Worm (Caenorhabditis elegans) whole organism, L2 larva: ENCODE measurements around the gene bca-2.

Source experiments
- R02D3.7 ChIP-seq: fragments of 150-350 bp; optimal IDR thresholded peaks from 2 replicates; lab custom pipeline; 2014; ENCODE audit warnings: missing biosample characterization, missing genetic modification characterization
- aly-2 ChIP-seq: fragments of 150-350 bp; optimal IDR thresholded peaks from 2 replicates; lab custom pipeline; 2014; ENCODE audit warnings: missing biosample characterization, missing genetic modification characterization
- egl-27 ChIP-seq: sonication (generic microtip); optimal IDR thresholded peaks from 3 replicates; lab custom pipeline; 2017; ENCODE audit warnings: missing biosample characterization, missing genetic modification reagents, missing genetic modification characterization
- elt-3 ChIP-seq: sonication (generic microtip); optimal IDR thresholded peaks from 2 replicates; lab custom pipeline; 2017; ENCODE audit warnings: missing biosample characterization, missing genetic modification characterization
- lin-13 ChIP-seq: fragments of 150-350 bp; optimal IDR thresholded peaks from 2 replicates; lab custom pipeline; 2014; ENCODE audit warnings: missing biosample characterization, missing genetic modification reagents, missing genetic modification characterization
- lin-39 ChIP-seq: fragments of 150-350 bp; optimal IDR thresholded peaks from 2 replicates; lab custom pipeline; 2014; ENCODE audit warnings: missing biosample characterization, missing genetic modification reagents, missing genetic modification characterization
- nhr-11 ChIP-seq: fragments of 150-350 bp; optimal IDR thresholded peaks from 2 replicates; lab custom pipeline; 2014; ENCODE audit warnings: missing biosample characterization, missing genetic modification characterization
- nhr-77 ChIP-seq: fragments of 150-350 bp; optimal IDR thresholded peaks from 2 replicates; lab custom pipeline; 2014; ENCODE audit warnings: missing biosample characterization, missing genetic modification characterization
- zag-1 ChIP-seq: fragments of 150-350 bp; optimal IDR thresholded peaks from 2 replicates; lab custom pipeline; 2014; ENCODE audit warnings: missing biosample characterization, missing genetic modification characterization

DNA sequence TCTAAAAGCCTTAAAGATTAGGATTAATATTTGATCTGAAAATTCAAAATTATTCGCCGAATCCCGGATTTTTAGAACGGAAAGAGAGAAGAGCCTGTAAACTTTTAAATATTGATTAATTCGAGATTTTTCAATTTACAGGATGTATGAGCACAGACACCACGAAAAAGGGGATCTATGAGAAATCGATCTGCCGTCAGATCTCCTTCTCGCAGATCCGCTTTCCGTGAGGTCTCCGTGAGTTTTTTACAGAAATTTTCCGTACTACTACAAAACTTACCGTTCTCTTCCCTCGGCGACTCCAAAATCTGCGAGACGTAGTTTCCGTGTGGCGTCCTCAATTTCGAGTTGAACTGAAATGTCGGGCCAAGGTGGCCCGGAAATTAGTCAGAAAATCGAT lies 8.2 kb upstream of the bca-2 start:
- TF ChIP-seq nhr-11 (tag; lab: Kevin White, UChicago) (no peak), elt-3 (tag; lab: Kevin White, UChicago) (no peak), egl-27 (tag; lab: Kevin White, UChicago) (no peak), lin-13 (GFP tag; lab: Kevin White, UChicago) (no peak), R02D3.7 (tag; lab: Kevin White, UChicago) (no peak), aly-2 (tag; lab: Kevin White, UChicago) (no peak), zag-1 (tag; lab: Kevin White, UChicago) (no peak), lin-39 (no peak), nhr-77 (tag; lab: Kevin White, UChicago) (no peak)
